Worm (Caenorhabditis elegans) whole organism, mixed stage, embryonic: ENCODE results near the gene mtq-2.

ENCODE experiments used
- M03D4.4 ChIP-seq: sonication (generic microtip); optimal IDR thresholded peaks from 2 replicates; lab custom pipeline; 2017; ENCODE audit warnings: mild to moderate bottlenecking, missing genetic modification characterization, missing compliant biosample characterization
- ceh-83 ChIP-seq: fragments of 200-800 bp; sonication (Bioruptor generic); optimal IDR thresholded peaks from 2 replicates; lab custom pipeline; 2018; ENCODE audit warnings: mild to moderate bottlenecking, missing genetic modification characterization, missing compliant biosample characterization
- ces-1 ChIP-seq: fragments of 150-350 bp; optimal IDR thresholded peaks from 2 replicates; lab custom pipeline; 2014; ENCODE audit warnings: missing biosample characterization, missing genetic modification reagents, missing genetic modification characterization
- elt-1 ChIP-seq: sonication (generic microtip); optimal IDR thresholded peaks from 2 replicates; lab custom pipeline; 2017; ENCODE audit warnings: missing genetic modification characterization, mild to moderate bottlenecking, missing compliant biosample characterization, antibody characterized with exemption, moderate library complexity, borderline replicate concordance; ENCODE audit not compliant: insufficient read depth
- hlh-1 ChIP-seq: fragments of 150-350 bp; optimal IDR thresholded peaks from 2 replicates; lab custom pipeline; 2014; ENCODE audit warnings: missing biosample characterization, missing genetic modification reagents, missing genetic modification characterization
- mab-5 ChIP-seq: fragments of 150-350 bp; optimal IDR thresholded peaks from 2 replicates; lab custom pipeline; 2014; ENCODE audit warnings: missing biosample characterization, missing genetic modification characterization
- nhr-237 ChIP-seq: fragments of 150-350 bp; optimal IDR thresholded peaks from 2 replicates; lab custom pipeline; 2014; ENCODE audit warnings: missing biosample characterization, missing genetic modification characterization
- nhr-76 ChIP-seq: sonication (generic microtip); optimal IDR thresholded peaks from 2 replicates; lab custom pipeline; 2017; ENCODE audit warnings: missing biosample characterization, missing genetic modification characterization
- pha-4 ChIP-seq: fragments of 150-350 bp; optimal IDR thresholded peaks from 2 replicates; lab custom pipeline; 2018; ENCODE audit warnings: missing biosample characterization, missing genetic modification reagents, missing genetic modification characterization
- sem-2 ChIP-seq: fragments of 200-800 bp; sonication (Bioruptor generic); optimal IDR thresholded peaks from 2 replicates; lab custom pipeline; 2018; ENCODE audit warnings: mild to moderate bottlenecking, missing genetic modification characterization, missing compliant biosample characterization
- snpc-4 ChIP-seq: fragments of 150-350 bp; optimal IDR thresholded peaks from 2 replicates; lab custom pipeline; 2014; ENCODE audit warnings: missing biosample characterization, missing genetic modification characterization
- sptf-1 ChIP-seq: sonication (generic microtip); optimal IDR thresholded peaks from 2 replicates; lab custom pipeline; 2017; ENCODE audit warnings: mild to moderate bottlenecking, missing genetic modification characterization, moderate library complexity, missing compliant biosample characterization
- unc-39 ChIP-seq: fragments of 150-350 bp; optimal IDR thresholded peaks from 2 replicates; lab custom pipeline; 2014; ENCODE audit warnings: missing biosample characterization, missing genetic modification characterization
- ztf-11 ChIP-seq: fragments of 150-350 bp; optimal IDR thresholded peaks from 2 replicates; lab custom pipeline; 2014; ENCODE audit warnings: missing biosample characterization, missing genetic modification characterization

- TF ChIP-seq pha-4 (tag; lab: Kevin White, UChicago) (peak; percentile 4), sptf-1 (tag; lab: Kevin White, UChicago) (peak; percentile 62), mab-5 (tag; lab: Kevin White, UChicago) (no peak), hlh-1 (tag; lab: Kevin White, UChicago) (no peak), snpc-4 (tag; lab: Kevin White, UChicago) (no peak), ces-1 (GFP tag; lab: Kevin White, UChicago) (peak; percentile 25), nhr-237 (tag; lab: Kevin White, UChicago) (no peak), nhr-76 (tag; lab: Kevin White, UChicago) (no peak), unc-39 (tag; lab: Kevin White, UChicago) (no peak), M03D4.4 (tag; lab: Kevin White, UChicago) (no peak), ztf-11 (tag; lab: Kevin White, UChicago) (no peak), ceh-83 (GFP tag; lab: Kevin White, UChicago) (no peak), elt-1 (tag; lab: Kevin White, UChicago) (no peak), sem-2 (GFP tag; lab: Kevin White, UChicago) (no peak)
Measured at ce11 chrII:2219880-2220279, 30.6 kb upstream of the mtq-2 start, which contains the start of gene Y59C2A.3.
